Worm (Caenorhabditis elegans) whole organism, midembryonic: ENCODE results near the gene C16C8.16.

Experiments used
- T22C8.4 ChIP-seq: fragments of 200-800 bp; sonication (Bioruptor generic); IDR thresholded peaks from 2 replicates; pipeline ENCODE4 v1.3.6; 2022; ENCODE audit warnings: missing genetic modification characterization, missing compliant biosample characterization
- cog-1 ChIP-seq: sonication (generic microtip); optimal IDR thresholded peaks from 2 replicates; lab custom pipeline; 2016; ENCODE audit warnings: missing genetic modification characterization, missing compliant biosample characterization
- flt-1 ChIP-seq: fragments of 200-800 bp; sonication (Bioruptor generic); IDR thresholded peaks from 2 replicates; pipeline ENCODE4 v1.3.6; 2022; ENCODE audit warnings: missing genetic modification characterization, missing compliant biosample characterization
- klf-2 ChIP-seq: fragments of 200-800 bp; sonication (Bioruptor generic); conservative IDR thresholded peaks from 2 replicates; pipeline ENCODE4 v1.3.6; 2022; ENCODE audit warnings: missing genetic modification reagents, missing genetic modification characterization, missing compliant biosample characterization
- med-1 ChIP-seq: sonication (generic microtip); optimal IDR thresholded peaks from 2 replicates; lab custom pipeline; 2017; ENCODE audit warnings: missing genetic modification characterization, mild to moderate bottlenecking, missing compliant biosample characterization, antibody characterized with exemption, missing genetic modification reagents; ENCODE audit not compliant: insufficient read depth
- ref-1 ChIP-seq: fragments of 200-800 bp; sonication (Bioruptor generic); conservative IDR thresholded peaks from 2 replicates; pipeline ENCODE4 v1.3.6; 2022; ENCODE audit warnings: missing genetic modification reagents, missing genetic modification characterization, missing compliant biosample characterization
- tab-1 ChIP-seq: fragments of 200-800 bp; sonication (Bioruptor generic); IDR thresholded peaks from 2 replicates; pipeline ENCODE4 v1.3.6; 2022; ENCODE audit warnings: missing genetic modification characterization, missing compliant biosample characterization
- ztf-23 ChIP-seq: fragments of 200-800 bp; sonication (Bioruptor generic); IDR thresholded peaks from 2 replicates; pipeline ENCODE4 v1.3.6; 2022; ENCODE audit warnings: missing genetic modification reagents, missing genetic modification characterization, missing compliant biosample characterization
- ztf-29 ChIP-seq: fragments of 200-800 bp; sonication (Bioruptor generic); IDR thresholded peaks from 2 replicates; pipeline ENCODE4 v1.3.6; 2022; ENCODE audit warnings: missing genetic modification reagents, missing genetic modification characterization, missing compliant biosample characterization

The C16C8.16 gene

ce11 chrII:3445285-3445806 is at the start of gene C16C8.16, which contains the start of gene C16C8.5:
Gene C16C8.16, plus strand, starts transcription at chrII:3445756.
Gene C16C8.5, minus strand, starts transcription at chrII:3445385.
- TF ChIP-seq T22C8.4 (no peak), ztf-29 (no peak), flt-1 (no peak), med-1 (no peak), klf-2 (GFP tag; lab: Robert Waterston, UW) (no peak), ztf-23 (no peak), cog-1 (tag; lab: Kevin White, UChicago) (no peak), ref-1 (GFP tag; lab: Robert Waterston, UW) (no peak), tab-1 (no peak)

DNA sequence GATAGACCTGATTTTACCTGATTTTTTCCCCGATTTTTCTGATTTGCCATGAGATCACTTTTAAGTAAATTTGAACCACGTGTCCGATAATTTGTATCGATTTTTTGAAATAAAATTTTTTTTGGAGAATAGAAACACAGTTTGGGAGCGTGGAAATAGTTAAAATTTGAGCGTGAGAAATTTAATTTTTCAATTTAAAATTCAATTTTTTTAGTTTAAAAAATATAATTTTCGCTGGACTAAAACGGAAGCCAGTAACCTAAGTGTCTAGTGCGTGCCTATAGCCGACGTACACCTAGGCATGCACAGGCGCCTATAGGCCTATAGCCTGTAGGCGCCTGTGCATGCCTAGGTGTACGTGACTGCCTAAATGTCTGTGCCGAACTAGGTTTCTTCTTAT is 46.3 kb upstream of the C16C8.16 start, which contains the start of gene nep-9:
Gene nep-9 (minus strand): TSS at position 101 of the 400 bp plus-strand sequence.
- TF ChIP-seq flt-1: no peak
- no peak for TF ChIP-seq ztf-29
- no peak for TF ChIP-seq tab-1
- TF ChIP-seq cog-1 (tag; lab: Kevin White, UChicago): no peak
- TF ChIP-seq T22C8.4: no peak
- no peak for TF ChIP-seq med-1
- TF ChIP-seq klf-2 (GFP tag; lab: Robert Waterston, UW): no peak
- no peak for TF ChIP-seq ztf-23
- no peak for TF ChIP-seq ref-1 (GFP tag; lab: Robert Waterston, UW)

DNA sequence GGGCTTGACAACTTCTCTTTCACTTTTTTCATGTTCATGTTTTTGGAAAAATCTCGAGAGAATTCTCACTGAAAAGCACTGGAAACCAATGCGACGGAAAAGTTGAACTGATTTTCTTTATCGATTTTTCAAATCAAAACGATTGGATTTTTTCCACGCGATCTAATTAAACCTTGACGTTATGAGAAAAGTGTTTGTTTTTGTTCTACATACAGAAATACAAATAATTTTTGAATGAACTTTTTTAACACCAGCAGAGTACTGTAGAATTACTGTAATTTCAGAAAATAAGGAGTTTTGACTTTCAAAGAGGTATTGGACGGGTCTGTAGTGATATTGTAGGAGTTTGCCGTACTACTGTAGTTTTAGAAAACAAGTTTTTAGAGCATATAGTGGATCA is 42.7 kb upstream of the C16C8.16 start, which contains the start of gene nep-10:
Gene nep-10 (minus strand): TSS at position 101 of the 400 bp plus-strand sequence.
- no peak for TF ChIP-seq ztf-23
- no peak for TF ChIP-seq ref-1 (GFP tag; lab: Robert Waterston, UW)
- no peak for TF ChIP-seq klf-2 (GFP tag; lab: Robert Waterston, UW)
- TF ChIP-seq med-1: no peak
- no peak for TF ChIP-seq T22C8.4
- TF ChIP-seq tab-1: no peak
- no peak for TF ChIP-seq flt-1
- TF ChIP-seq ztf-29: no peak
- no peak for TF ChIP-seq cog-1 (tag; lab: Kevin White, UChicago)

- TF ChIP-seq ztf-23 (no peak), tab-1 (no peak), ztf-29 (no peak), cog-1 (tag; lab: Kevin White, UChicago) (no peak), klf-2 (GFP tag; lab: Robert Waterston, UW) (no peak), T22C8.4 (no peak), med-1 (no peak), ref-1 (GFP tag; lab: Robert Waterston, UW) (no peak), flt-1 (no peak)
These were observed 42.0 kb upstream of the C16C8.16 start, which contains the start of gene nep-8 for ce11 chrII:3403535-3403934. Gene nep-8, plus strand, starts transcription at chrII:3403835.

- no peak for TF ChIP-seq med-1
- TF ChIP-seq ztf-23: no peak
- TF ChIP-seq ztf-29: no peak
- TF ChIP-seq klf-2 (GFP tag; lab: Robert Waterston, UW): no peak
- TF ChIP-seq cog-1 (tag; lab: Kevin White, UChicago): no peak
- no peak for TF ChIP-seq ref-1 (GFP tag; lab: Robert Waterston, UW)
- no peak for TF ChIP-seq tab-1
- no peak for TF ChIP-seq T22C8.4
- TF ChIP-seq flt-1: no peak
These were observed 31.1 kb upstream of the C16C8.16 start, which contains the start of the genes F18A12.7 and F18A12.2 for ce11 chrII:3414383-3414910. Gene F18A12.7, minus strand, starts transcription at chrII:3414483. Gene F18A12.2, plus strand, starts transcription at chrII:3414860.

DNA sequence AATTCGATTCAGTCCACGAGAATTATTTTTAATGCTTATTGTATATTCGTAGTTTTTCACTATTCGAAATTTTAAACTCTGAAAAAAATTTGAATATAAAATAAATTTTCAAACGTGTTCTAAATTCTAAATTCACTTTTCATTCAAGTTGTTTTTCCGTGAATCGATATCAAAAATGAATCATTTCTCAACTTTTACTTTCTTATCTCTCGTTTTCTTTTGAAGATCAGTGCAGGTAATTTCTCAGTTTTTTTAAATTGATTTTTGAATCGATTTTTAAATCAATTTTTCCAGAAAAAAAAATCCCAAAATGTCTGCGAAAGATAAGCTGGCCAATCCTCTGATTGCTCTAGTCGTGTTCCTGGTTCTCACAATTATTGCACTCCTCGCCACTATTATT is 29.0 kb upstream of the C16C8.16 start, which contains the start of gene nep-6:
Gene nep-6 (plus strand): TSS at position 301 of the 400 bp plus-strand sequence.
- TF ChIP-seq klf-2 (GFP tag; lab: Robert Waterston, UW) (no peak), tab-1 (no peak), ztf-29 (no peak), cog-1 (tag; lab: Kevin White, UChicago) (no peak)

DNA sequence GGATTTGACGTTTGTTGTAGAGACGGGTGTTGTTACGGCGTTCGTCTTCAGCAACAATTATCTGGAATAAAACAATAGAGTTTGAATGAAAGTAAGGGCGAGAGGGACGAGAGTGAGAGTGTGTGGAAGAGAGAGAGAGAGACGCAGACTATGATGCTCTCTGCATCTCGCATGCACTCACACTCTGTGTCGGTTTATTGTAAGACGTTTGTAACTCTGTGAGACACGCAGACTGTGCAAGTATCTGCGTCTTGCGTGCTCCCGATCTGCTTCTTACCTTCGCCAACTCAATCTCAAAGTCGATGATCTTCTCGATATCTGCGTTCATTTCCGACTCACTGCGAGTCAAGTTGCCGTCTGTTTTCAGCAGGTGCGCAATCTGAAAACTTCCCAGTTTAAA is 22.6 kb upstream of the C16C8.16 start:
- TF ChIP-seq flt-1: no peak
- no peak for TF ChIP-seq tab-1
- TF ChIP-seq cog-1 (tag; lab: Kevin White, UChicago): no peak
- no peak for TF ChIP-seq T22C8.4
- TF ChIP-seq ref-1 (GFP tag; lab: Robert Waterston, UW): no peak
- no peak for TF ChIP-seq ztf-29
- TF ChIP-seq klf-2 (GFP tag; lab: Robert Waterston, UW): no peak
- TF ChIP-seq med-1: no peak

DNA sequence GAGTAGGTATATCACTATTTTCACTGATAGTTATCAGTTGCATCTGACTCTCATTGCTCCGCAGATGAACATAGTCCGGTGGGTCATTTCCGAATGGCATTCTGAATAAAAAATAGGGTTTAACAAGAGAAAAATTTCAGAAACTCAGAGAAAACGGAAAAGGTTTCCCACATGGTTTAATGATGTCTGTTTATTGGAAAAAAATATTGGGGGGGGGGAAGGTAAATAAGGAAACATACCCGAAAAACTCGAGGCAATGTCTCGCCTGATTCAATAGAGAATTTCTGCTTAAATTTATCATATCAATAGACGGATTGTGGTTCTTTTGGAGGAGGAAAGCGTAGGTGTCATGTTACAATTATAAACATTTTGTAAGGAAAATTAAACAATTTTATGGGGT is 20.1 kb upstream of the C16C8.16 start, which contains the start of gene nep-11:
Gene nep-11 (minus strand): TSS at position 101 of the 400 bp plus-strand sequence.
- TF ChIP-seq klf-2 (GFP tag; lab: Robert Waterston, UW) (no peak), T22C8.4 (no peak), flt-1 (no peak), med-1 (no peak), cog-1 (tag; lab: Kevin White, UChicago) (no peak), ztf-29 (no peak), ztf-23 (no peak), ref-1 (GFP tag; lab: Robert Waterston, UW) (no peak), tab-1 (no peak)

DNA sequence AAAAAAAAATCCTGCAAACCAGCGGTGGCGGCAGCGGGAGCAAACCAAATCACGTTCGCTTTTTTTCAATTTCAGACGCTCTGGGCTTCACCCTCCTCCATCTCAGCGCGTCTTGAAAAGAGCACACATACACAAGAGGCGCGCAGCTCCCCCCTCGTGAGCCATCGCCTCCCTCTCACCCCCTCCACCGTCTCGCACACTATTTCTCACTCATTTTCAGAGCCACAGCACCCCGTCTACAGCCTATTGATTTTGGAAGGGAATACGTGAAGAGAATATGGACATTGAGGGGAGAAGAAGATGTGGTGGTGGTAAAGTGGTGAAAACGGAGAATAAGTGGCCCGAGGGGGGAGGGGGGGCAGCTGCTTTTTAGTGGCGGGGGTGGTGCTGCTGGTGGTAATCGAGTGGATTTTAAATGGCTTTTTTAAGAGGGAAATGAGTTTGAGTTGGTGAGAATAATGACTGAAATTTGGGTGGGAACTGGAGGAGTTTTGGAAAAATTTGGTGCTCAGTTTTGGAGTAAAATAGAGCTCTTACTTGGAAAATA is 17.3 kb upstream of the C16C8.16 start:
- TF ChIP-seq klf-2 (GFP tag; lab: Robert Waterston, UW): no peak
- no peak for TF ChIP-seq cog-1 (tag; lab: Kevin White, UChicago)
- TF ChIP-seq T22C8.4: 0 out of 2 replicates have a peak, but pooled peaks have one; percentile 16
- no peak for TF ChIP-seq ztf-29
- TF ChIP-seq ztf-23: peak; percentile 56; the same call in 1 of the 2 replicates
- TF ChIP-seq tab-1: no peak
- no peak for TF ChIP-seq flt-1
- TF ChIP-seq ref-1 (GFP tag; lab: Robert Waterston, UW): no peak
- no peak for TF ChIP-seq med-1

ce11 chrII:3429400-3429799 is 16.2 kb upstream of the C16C8.16 start, which contains the start of gene C16C8.18:
Gene C16C8.18, plus strand, starts transcription at chrII:3429700.
- TF ChIP-seq ztf-23 (no peak), T22C8.4 (no peak), tab-1 (no peak), ref-1 (GFP tag; lab: Robert Waterston, UW) (no peak), ztf-29 (no peak), med-1 (no peak), flt-1 (no peak), cog-1 (tag; lab: Kevin White, UChicago) (no peak), klf-2 (GFP tag; lab: Robert Waterston, UW) (no peak)
